Fruit fly (Drosophila melanogaster) whole organism, prepupa: Measurements from ENCODE around the gene cbt.
A peak's percentile ranks its signal among the peaks of the same experiment; 100 is the strongest.

Experiments used
- Blimp-1 ChIP-seq: fragments of 200-800 bp; sonication (Bioruptor generic); optimal IDR thresholded peaks from 3 replicates; lab custom pipeline; 2017; ENCODE audit warnings: missing biosample characterization, missing genetic modification characterization, mild to moderate bottlenecking, moderate library complexity, missing genetic modification reagents
- CG10631 ChIP-seq: fragments of 200-800 bp; sonication (Bioruptor generic); optimal IDR thresholded peaks from 2 replicates; lab custom pipeline; 2016; ENCODE audit warnings: missing biosample characterization, missing genetic modification characterization
- CG11762 ChIP-seq: fragments of 200-800 bp; sonication (Bioruptor generic); optimal IDR thresholded peaks from 3 replicates; lab custom pipeline; 2016; ENCODE audit warnings: missing biosample characterization, missing genetic modification characterization; ENCODE audit not compliant: insufficient read depth
- CG15336 ChIP-seq: fragments of 200-800 bp; sonication (Bioruptor generic); IDR thresholded peaks from 2 replicates; pipeline ENCODE4 v1.3.6; 2022; ENCODE audit warnings: missing biosample characterization, missing genetic modification characterization
- CG1621 ChIP-seq: fragments of 200-800 bp; sonication (Bioruptor generic); optimal IDR thresholded peaks from 3 replicates; lab custom pipeline; 2018; ENCODE audit warnings: missing biosample characterization, mild to moderate bottlenecking, missing genetic modification characterization
- CG3032 ChIP-seq: fragments of 200-800 bp; optimal IDR thresholded peaks from 2 replicates; lab custom pipeline; 2019; ENCODE audit warnings: missing biosample characterization, mild to moderate bottlenecking, missing genetic modification characterization, moderate library complexity
- CG31627 ChIP-seq: fragments of 200-800 bp; sonication (Bioruptor generic); optimal IDR thresholded peaks from 3 replicates; lab custom pipeline; 2016; ENCODE audit warnings: missing biosample characterization, missing genetic modification characterization
- CG32006 ChIP-seq: fragments of 200-800 bp; sonication (Bioruptor generic); optimal IDR thresholded peaks from 3 replicates; lab custom pipeline; 2017; ENCODE audit warnings: missing biosample characterization, mild to moderate bottlenecking, missing genetic modification characterization
- CG3919 ChIP-seq: fragments of 200-800 bp; sonication (Bioruptor generic); optimal IDR thresholded peaks from 3 replicates; lab custom pipeline; 2016; ENCODE audit warnings: missing biosample characterization, missing genetic modification characterization
- CG4318 ChIP-seq: fragments of 200-800 bp; sonication (Bioruptor generic); optimal IDR thresholded peaks from 3 replicates; lab custom pipeline; 2017; ENCODE audit warnings: missing biosample characterization, mild to moderate bottlenecking, missing genetic modification characterization
- CG6163 ChIP-seq: fragments of 200-800 bp; sonication (Bioruptor generic); IDR thresholded peaks from 3 replicates; pipeline ENCODE4 v1.3.6; 2022; ENCODE audit warnings: missing biosample characterization, missing genetic modification characterization
- CG6792 ChIP-seq: fragments of 200-800 bp; sonication (Bioruptor generic); optimal IDR thresholded peaks from 3 replicates; lab custom pipeline; 2016; ENCODE audit warnings: missing biosample characterization, missing genetic modification characterization
- CG7368 ChIP-seq: fragments of 200-800 bp; sonication (Bioruptor generic); optimal IDR thresholded peaks from 3 replicates; lab custom pipeline; 2016; ENCODE audit warnings: missing biosample characterization, missing genetic modification characterization
- CG9139 ChIP-seq: fragments of 200-800 bp; sonication (Bioruptor generic); optimal IDR thresholded peaks from 3 replicates; lab custom pipeline; 2017; ENCODE audit warnings: missing biosample characterization, mild to moderate bottlenecking, missing genetic modification characterization
- Eip75B ChIP-seq: fragments of 200-800 bp; sonication (Bioruptor generic); optimal IDR thresholded peaks from 3 replicates; lab custom pipeline; 2016; ENCODE audit warnings: missing biosample characterization, missing genetic modification characterization
- Eip78C ChIP-seq: fragments of 200-800 bp; sonication (Bioruptor generic); peaks from one replicate; lab custom pipeline; 2016; ENCODE audit warnings: missing biosample characterization, missing genetic modification characterization
- Eip93F ChIP-seq: fragments of 200-800 bp; sonication (Bioruptor generic); optimal IDR thresholded peaks from 2 replicates; lab custom pipeline; 2016; ENCODE audit warnings: missing biosample characterization, mild to moderate bottlenecking, missing genetic modification characterization
- Ets21C ChIP-seq: fragments of 200-800 bp; sonication (Bioruptor generic); optimal IDR thresholded peaks from 3 replicates; lab custom pipeline; 2016; ENCODE audit warnings: missing biosample characterization, missing genetic modification characterization
- Ets96B ChIP-seq: fragments of 200-800 bp; optimal IDR thresholded peaks from 2 replicates; lab custom pipeline; 2019; ENCODE audit warnings: missing biosample characterization, mild to moderate bottlenecking, missing genetic modification characterization, moderate library complexity
- Gug ChIP-seq: fragments of 200-800 bp; sonication (Bioruptor generic); IDR thresholded peaks from 2 replicates; pipeline ENCODE4 v1.3.6; 2022; ENCODE audit warnings: missing biosample characterization, missing genetic modification characterization
- Hr38 ChIP-seq: sonication (Bioruptor generic); optimal IDR thresholded peaks from 2 replicates; lab custom pipeline; 2016; ENCODE audit warnings: missing biosample characterization, missing genetic modification characterization
- Hr39 ChIP-seq: fragments of 200-800 bp; sonication (Bioruptor generic); optimal IDR thresholded peaks from 2 replicates; lab custom pipeline; 2016; ENCODE audit warnings: missing biosample characterization, missing genetic modification characterization
- Hr4 ChIP-seq: fragments of 200-800 bp; sonication (Bioruptor generic); optimal IDR thresholded peaks from 3 replicates; lab custom pipeline; 2016; ENCODE audit warnings: missing biosample characterization, missing genetic modification characterization
- Lpt ChIP-seq: fragments of 200-800 bp; sonication (Bioruptor generic); optimal IDR thresholded peaks from 3 replicates; lab custom pipeline; 2016; ENCODE audit warnings: missing biosample characterization, missing genetic modification characterization
- Met ChIP-seq: fragments of 200-800 bp; sonication (Bioruptor generic); optimal IDR thresholded peaks from 3 replicates; lab custom pipeline; 2016; ENCODE audit warnings: missing biosample characterization, missing genetic modification characterization
- OdsH ChIP-seq: fragments of 200-800 bp; sonication (Bioruptor generic); optimal IDR thresholded peaks from 3 replicates; lab custom pipeline; 2016; ENCODE audit warnings: missing biosample characterization, missing genetic modification characterization
- Smox ChIP-seq: fragments of 200-800 bp; sonication (Bioruptor generic); optimal IDR thresholded peaks from 3 replicates; lab custom pipeline; 2016; ENCODE audit warnings: missing biosample characterization, missing genetic modification characterization
- Sox102F ChIP-seq: fragments of 200-800 bp; sonication (Bioruptor generic); optimal IDR thresholded peaks from 2 replicates; lab custom pipeline; 2016; ENCODE audit warnings: missing biosample characterization, mild to moderate bottlenecking, missing genetic modification characterization
- Sox14 ChIP-seq: fragments of 200-800 bp; sonication (Bioruptor generic); optimal IDR thresholded peaks from 3 replicates; lab custom pipeline; 2016; ENCODE audit warnings: missing biosample characterization, missing genetic modification characterization
- Sox15 ChIP-seq: fragments of 200-800 bp; sonication (Bioruptor generic); optimal IDR thresholded peaks from 3 replicates; lab custom pipeline; 2016; ENCODE audit warnings: missing biosample characterization, missing genetic modification characterization
- achi ChIP-seq: fragments of 200-800 bp; sonication (Bioruptor generic); optimal IDR thresholded peaks from 3 replicates; lab custom pipeline; 2016; ENCODE audit warnings: missing biosample characterization, missing genetic modification characterization
- acj6 ChIP-seq: fragments of 200-800 bp; sonication (Bioruptor generic); optimal IDR thresholded peaks from 3 replicates; lab custom pipeline; 2016; ENCODE audit warnings: missing biosample characterization, missing genetic modification characterization
- cyc ChIP-seq: fragments of 200-800 bp; sonication (Bioruptor generic); optimal IDR thresholded peaks from 3 replicates; lab custom pipeline; 2016; ENCODE audit warnings: missing biosample characterization, missing genetic modification characterization
- dac ChIP-seq: fragments of 200-800 bp; sonication (Bioruptor generic); optimal IDR thresholded peaks from 2 replicates; lab custom pipeline; 2017; ENCODE audit warnings: missing biosample characterization, mild to moderate bottlenecking, missing genetic modification characterization
- dsx ChIP-seq: fragments of 200-800 bp; optimal IDR thresholded peaks from 3 replicates; lab custom pipeline; 2019; ENCODE audit warnings: missing biosample characterization, mild to moderate bottlenecking, missing genetic modification characterization, moderate library complexity; ENCODE audit not compliant: poor library complexity, severe bottlenecking
- eg ChIP-seq: fragments of 200-800 bp; sonication (Bioruptor generic); IDR thresholded peaks from 3 replicates; pipeline ENCODE4 v1.3.6; 2022; ENCODE audit warnings: missing biosample characterization, missing genetic modification characterization
- esn ChIP-seq: fragments of 200-800 bp; sonication (Bioruptor generic); optimal IDR thresholded peaks from 2 replicates; lab custom pipeline; 2016; ENCODE audit warnings: missing biosample characterization, mild to moderate bottlenecking, missing genetic modification characterization, moderate library complexity
- fd85E ChIP-seq: fragments of 200-800 bp; sonication (Bioruptor generic); optimal IDR thresholded peaks from 3 replicates; lab custom pipeline; 2016; ENCODE audit warnings: missing biosample characterization, missing genetic modification characterization
- fkh ChIP-seq: fragments of 200-800 bp; sonication (Bioruptor generic); optimal IDR thresholded peaks from 3 replicates; lab custom pipeline; 2017; ENCODE audit warnings: missing biosample characterization, mild to moderate bottlenecking, missing genetic modification characterization, moderate library complexity
- lz ChIP-seq: fragments of 200-800 bp; sonication (Bioruptor generic); optimal IDR thresholded peaks from 3 replicates; lab custom pipeline; 2016; ENCODE audit warnings: missing biosample characterization, missing genetic modification characterization
- net ChIP-seq: fragments of 200-800 bp; sonication (Bioruptor generic); optimal IDR thresholded peaks from 3 replicates; lab custom pipeline; 2016; ENCODE audit warnings: missing biosample characterization, missing genetic modification characterization
- pdm3 ChIP-seq: fragments of 200-800 bp; sonication (Bioruptor generic); optimal IDR thresholded peaks from 3 replicates; lab custom pipeline; 2016; ENCODE audit warnings: missing biosample characterization, missing genetic modification characterization
- salr ChIP-seq, 2 experiments: fragments of 200-800 bp; sonication (Bioruptor generic); optimal IDR thresholded peaks; 3 replicates each; lab custom pipeline; 2016 to 2018; ENCODE audit warnings: missing biosample characterization in 2 of 2, missing genetic modification characterization in 2 of 2, mild to moderate bottlenecking in 1 of 2
- spab ChIP-seq: fragments of 200-800 bp; sonication (Bioruptor generic); optimal IDR thresholded peaks from 2 replicates; lab custom pipeline; 2017; ENCODE audit warnings: missing biosample characterization, mild to moderate bottlenecking, missing genetic modification characterization, missing genetic modification reagents
- ss ChIP-seq, 2 experiments: fragments of 200-800 bp; sonication (Bioruptor generic); optimal IDR thresholded peaks; 2 replicates in 1 of 2; 3 replicates in 1 of 2; lab custom pipeline; 2017 to 2018; ENCODE audit warnings: mild to moderate bottlenecking in 2 of 2, missing biosample characterization in 2 of 2, missing genetic modification characterization in 2 of 2, moderate library complexity in 1 of 2
- svp ChIP-seq: fragments of 200-800 bp; sonication (Bioruptor generic); peaks from one replicate; lab custom pipeline; 2016; ENCODE audit warnings: missing biosample characterization, missing genetic modification characterization
- topi ChIP-seq: fragments of 200-800 bp; sonication (Bioruptor generic); optimal IDR thresholded peaks from 3 replicates; lab custom pipeline; 2016; ENCODE audit warnings: missing biosample characterization, missing genetic modification characterization
- vri ChIP-seq: fragments of 200-800 bp; sonication (Bioruptor generic); optimal IDR thresholded peaks from 3 replicates; lab custom pipeline; 2016; ENCODE audit warnings: missing biosample characterization, mild to moderate bottlenecking, missing genetic modification characterization

The cbt gene

DNA sequence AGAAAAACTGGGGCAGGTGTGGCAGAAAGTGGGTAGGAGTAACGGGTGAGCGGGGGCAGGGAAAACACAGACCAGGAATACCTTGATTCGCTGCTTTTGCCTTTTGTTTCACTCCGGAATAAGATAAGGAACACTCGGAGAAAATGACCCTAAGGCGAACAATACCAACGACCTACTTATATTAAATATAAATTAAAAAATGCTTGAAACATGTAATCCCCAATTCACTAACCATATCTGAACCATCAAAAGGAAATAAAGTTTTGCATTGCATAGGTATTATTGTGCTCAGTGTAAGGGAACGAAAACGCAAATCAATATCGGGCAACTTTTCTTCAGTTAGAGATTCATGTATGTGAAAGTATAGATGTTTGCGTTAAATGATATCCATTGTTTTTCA lies 32.5 kb upstream of the cbt start (continued):
- TF ChIP-seq esn (peak; percentile 89), Ets96B (tag; lab: Kevin White, UChicago) (peak; percentile 66), OdsH (peak; percentile 81), CG7368 (GFP tag; lab: Kevin White, UChicago) (peak; percentile 42), acj6 (peak; percentile 84), salr (GFP tag; optimal IDR thresholded peaks at IDR 0.05; lab: Kevin White, UChicago) (peak in 1 of 2 experiments; percentile 30), CG32006 (peak; percentile 39), pdm3 (GFP tag; lab: Kevin White, UChicago) (peak; percentile 78), Met (peak; percentile 84), CG10631 (GFP tag; lab: Kevin White, UChicago) (peak; percentile 60), Eip78C (GFP tag; lab: Kevin White, UChicago) (peak; percentile 94), CG31627 (peak; percentile 83), Hr39 (GFP tag; lab: Kevin White, UChicago) (peak; percentile 79), CG3919 (GFP tag; lab: Kevin White, UChicago) (peak; percentile 82), Gug (no peak), dac (GFP tag; lab: Kevin White, UChicago) (no peak), Eip75B (peak; percentile 73), svp (GFP tag; lab: Kevin White, UChicago) (peak; percentile 89), CG15336 (GFP tag; lab: Robert Waterston, UW) (no peak; the same call in 1 of the 2 replicates), fkh (no peak), CG1621 (tag; lab: Kevin White, UChicago) (peak; percentile 33), cyc (GFP tag; lab: Kevin White, UChicago) (peak; percentile 75), Lpt (no peak), Sox15 (GFP tag; lab: Kevin White, UChicago) (peak; percentile 62), vri (GFP tag; lab: Kevin White, UChicago) (peak; percentile 58), CG6163 (GFP tag; lab: Robert Waterston, UW) (peak; percentile 69), CG3032 (peak; percentile 3), net (GFP tag; lab: Kevin White, UChicago) (peak; percentile 63), topi (GFP tag; lab: Kevin White, UChicago) (peak; percentile 85), Smox (GFP tag; lab: Kevin White, UChicago) (peak; percentile 83), Sox102F (peak; percentile 88), CG6792 (GFP tag; lab: Kevin White, UChicago) (peak; percentile 76), Ets21C (GFP tag; lab: Kevin White, UChicago) (no peak), lz (GFP tag; lab: Kevin White, UChicago) (peak; percentile 82)

DNA sequence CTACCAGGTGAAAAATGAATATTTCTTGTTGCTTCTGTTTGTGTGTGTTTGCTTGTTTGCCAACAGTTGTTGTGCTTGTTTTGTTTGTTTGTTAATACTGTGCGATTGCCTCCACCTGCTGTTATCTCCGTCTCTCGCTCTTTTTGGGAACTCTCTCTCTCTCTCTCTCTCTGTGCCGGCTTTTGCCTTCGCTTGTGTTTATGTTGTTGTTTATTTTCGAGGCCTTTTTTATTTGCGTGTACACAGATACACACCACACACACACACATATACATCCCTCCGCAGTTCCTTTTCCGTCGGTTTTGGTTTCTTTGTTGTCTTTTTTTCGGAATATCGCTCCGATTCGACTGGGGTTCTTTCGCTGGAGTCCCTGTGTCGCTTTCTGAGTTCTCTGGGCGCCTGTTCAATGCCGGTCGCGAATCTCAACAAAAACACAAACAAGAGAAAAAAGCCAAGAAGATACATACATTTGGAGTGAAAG lies 31.1 kb upstream of the cbt start:
- TF ChIP-seq CG10631 (GFP tag; lab: Kevin White, UChicago), result peak; percentile 58
- peak; percentile 54 for TF ChIP-seq pdm3 (GFP tag; lab: Kevin White, UChicago)
- no peak for TF ChIP-seq Hr4 (GFP tag; lab: Kevin White, UChicago)
- no peak for TF ChIP-seq Hr38 (GFP tag; lab: Kevin White, UChicago)
- peak; percentile 75 for TF ChIP-seq CG7368 (GFP tag; lab: Kevin White, UChicago)
- peak; percentile 96 for TF ChIP-seq ss (GFP tag; optimal IDR thresholded peaks at IDR 0.05; lab: Kevin White, UChicago)
- peak; percentile 75 for TF ChIP-seq esn
- peak; percentile 43; the same call in 1 of the 2 replicates for TF ChIP-seq Gug
- peak; percentile 21 for TF ChIP-seq acj6
- peak; percentile 92 for TF ChIP-seq svp (GFP tag; lab: Kevin White, UChicago)
- peak; percentile 80 for TF ChIP-seq fd85E (GFP tag; lab: Kevin White, UChicago)
- no peak for TF ChIP-seq Ets21C (GFP tag; lab: Kevin White, UChicago)
- peak; percentile 88 for TF ChIP-seq CG1621 (tag; lab: Kevin White, UChicago)
- TF ChIP-seq Eip75B, result peak; percentile 71
- peak; percentile 84 for TF ChIP-seq vri (GFP tag; lab: Kevin White, UChicago)
- TF ChIP-seq CG9139 (GFP tag; lab: Kevin White, UChicago), result peak; percentile 95
- no peak for TF ChIP-seq Hr39 (GFP tag; lab: Kevin White, UChicago)
- peak; percentile 67 for TF ChIP-seq CG6792 (GFP tag; lab: Kevin White, UChicago)
- TF ChIP-seq eg (GFP tag; lab: Robert Waterston, UW), result peak; percentile 43; the same call in 2 of the 3 replicates
- TF ChIP-seq Blimp-1 (GFP tag; lab: Kevin White, UChicago), result peak; percentile 81
- TF ChIP-seq Eip93F (GFP tag; lab: Kevin White, UChicago), result peak; percentile 78
- TF ChIP-seq dsx (GFP tag; lab: Kevin White, UChicago), result peak; percentile 92
- TF ChIP-seq CG6163 (GFP tag; lab: Robert Waterston, UW), result peak; percentile 82
- TF ChIP-seq CG11762 (GFP tag; lab: Kevin White, UChicago), result peak; percentile 42
- no peak for TF ChIP-seq CG31627
- peak; percentile 94 for TF ChIP-seq Sox14 (GFP tag; lab: Kevin White, UChicago)
- TF ChIP-seq fkh, result peak; percentile 98
- TF ChIP-seq achi (GFP tag; lab: Kevin White, UChicago), result peak; percentile 62
- TF ChIP-seq Smox (GFP tag; lab: Kevin White, UChicago), result peak; percentile 72
- no peak for TF ChIP-seq CG4318 (GFP tag; lab: Kevin White, UChicago)
- TF ChIP-seq spab, result peak; percentile 92
- peak; percentile 31 for TF ChIP-seq CG32006
